Worm (Caenorhabditis elegans) whole organism, L4 larva: ENCODE measurements around the gene ttr-39.

Experiments
- D1046.2 ChIP-seq: fragments of 200-800 bp; sonication (Bioruptor generic); IDR thresholded peaks from 2 replicates; pipeline ENCODE4 v1.3.6; 2022; ENCODE audit warnings: missing genetic modification characterization, missing compliant biosample characterization
- F26F4.8 ChIP-seq: fragments of 200-800 bp; sonication (Bioruptor generic); conservative IDR thresholded peaks from 2 replicates; pipeline ENCODE4 v1.3.6; 2022; ENCODE audit warnings: missing genetic modification characterization, missing compliant biosample characterization
- F44E2.7 ChIP-seq: fragments of 200-800 bp; sonication (Bioruptor generic); IDR thresholded peaks from 2 replicates; pipeline ENCODE4 v2.1.2; 2022; ENCODE audit warnings: missing genetic modification characterization, missing compliant biosample characterization
- T20F7.1 ChIP-seq: fragments of 200-800 bp; sonication (Bioruptor generic); optimal IDR thresholded peaks from 2 replicates; lab custom pipeline; 2018; ENCODE audit warnings: mild to moderate bottlenecking, missing genetic modification characterization, missing compliant biosample characterization
- Y105C5A.15 ChIP-seq: fragments of 200-800 bp; sonication (Bioruptor generic); IDR thresholded peaks from 2 replicates; pipeline ENCODE4 v1.3.6; 2022; ENCODE audit warnings: missing genetic modification characterization, missing compliant biosample characterization
- Y48G9A.11 ChIP-seq: fragments of 200-800 bp; sonication (Bioruptor generic); IDR thresholded peaks from 2 replicates; pipeline ENCODE4 v1.3.6; 2022; ENCODE audit warnings: missing genetic modification reagents, missing genetic modification characterization, missing compliant biosample characterization
- Y75B8A.6 ChIP-seq: fragments of 200-800 bp; sonication (Bioruptor generic); IDR thresholded peaks from 2 replicates; pipeline ENCODE4 v1.3.6; 2022; ENCODE audit warnings: missing genetic modification reagents, missing genetic modification characterization, missing compliant biosample characterization
- ZK546.5 ChIP-seq, 2 experiments: sonication (generic microtip); optimal IDR thresholded peaks; 2 replicates each; lab custom pipeline; 2017; ENCODE audit warnings: missing biosample characterization in 2 of 2, missing genetic modification characterization in 2 of 2
- aha-1 ChIP-seq: fragments of 150-350 bp; peaks from one replicate; lab custom pipeline; 2014; ENCODE audit warnings: missing biosample characterization, missing genetic modification characterization
- aly-2 ChIP-seq: sonication (generic microtip); optimal IDR thresholded peaks from 2 replicates; lab custom pipeline; 2018; ENCODE audit warnings: missing biosample characterization, missing genetic modification characterization
- ama-1 ChIP-seq: fragments of 150-350 bp; optimal IDR thresholded peaks from 2 replicates; lab custom pipeline; 2014; ENCODE audit warnings: inconsistent platforms, mixed read lengths
- arid-1 ChIP-seq: fragments of 200-800 bp; sonication (Bioruptor generic); conservative IDR thresholded peaks from 2 replicates; pipeline ENCODE4 v1.3.6; 2022; ENCODE audit warnings: missing genetic modification reagents, missing genetic modification characterization, missing compliant biosample characterization
- ceh-62 ChIP-seq: sonication (generic microtip); optimal IDR thresholded peaks from 2 replicates; lab custom pipeline; 2017; ENCODE audit warnings: missing biosample characterization, missing genetic modification characterization
- ctbp-1 ChIP-seq: fragments of 200-800 bp; sonication (Bioruptor generic); IDR thresholded peaks from 2 replicates; pipeline ENCODE4 v1.3.6; 2022; ENCODE audit warnings: missing genetic modification reagents, missing genetic modification characterization, missing compliant biosample characterization
- daf-8 ChIP-seq: fragments of 200-800 bp; sonication (Bioruptor generic); IDR thresholded peaks from 2 replicates; pipeline ENCODE4 v1.3.6; 2022; ENCODE audit warnings: missing genetic modification characterization, missing compliant biosample characterization
- dmd-8 ChIP-seq: fragments of 200-800 bp; sonication (Bioruptor generic); IDR thresholded peaks from 2 replicates; pipeline ENCODE4 v1.3.6; 2022; ENCODE audit warnings: missing genetic modification characterization, missing compliant biosample characterization
- dpl-1 ChIP-seq: fragments of 150-350 bp; optimal IDR thresholded peaks from 2 replicates; lab custom pipeline; 2014; ENCODE audit warnings: missing biosample characterization, missing genetic modification reagents, missing genetic modification characterization
- egl-27 ChIP-seq: sonication (generic microtip); optimal IDR thresholded peaks from 3 replicates; lab custom pipeline; 2017; ENCODE audit warnings: missing biosample characterization, missing genetic modification reagents, missing genetic modification characterization
- fos-1 ChIP-seq: fragments of 150-350 bp; optimal IDR thresholded peaks from 2 replicates; lab custom pipeline; 2014; ENCODE audit warnings: missing biosample characterization, missing genetic modification characterization
- gei-8 ChIP-seq: fragments of 200-800 bp; sonication (Bioruptor generic); optimal IDR thresholded peaks from 2 replicates; lab custom pipeline; 2018; ENCODE audit warnings: mild to moderate bottlenecking, missing genetic modification characterization, missing compliant biosample characterization
- hif-1 ChIP-seq, 2 experiments: sonication (generic microtip); optimal IDR thresholded peaks; 2 replicates each; lab custom pipeline; 2016 to 2017; ENCODE audit warnings: missing compliant biosample characterization in 2 of 2, missing genetic modification characterization in 2 of 2, missing genetic modification reagents in 2 of 2, missing genotype in 2 of 2, mild to moderate bottlenecking in 1 of 2
- hlh-11 ChIP-seq: fragments of 200-800 bp; sonication (Bioruptor generic); optimal IDR thresholded peaks from 2 replicates; lab custom pipeline; 2018; ENCODE audit warnings: mild to moderate bottlenecking, missing genetic modification characterization, missing compliant biosample characterization
- lin-29 ChIP-seq: fragments of 200-800 bp; sonication (Bioruptor generic); IDR thresholded peaks from 2 replicates; pipeline ENCODE4 v1.3.6; 2022; ENCODE audit warnings: missing genetic modification reagents, missing genetic modification characterization, missing compliant biosample characterization
- lin-38 ChIP-seq: fragments of 200-800 bp; sonication (Bioruptor generic); IDR thresholded peaks from 2 replicates; pipeline ENCODE4 v1.3.6; 2022; ENCODE audit warnings: missing genetic modification reagents, missing genetic modification characterization, missing compliant biosample characterization
- lin-39 ChIP-seq: fragments of 150-350 bp; optimal IDR thresholded peaks from 2 replicates; lab custom pipeline; 2014; ENCODE audit warnings: missing biosample characterization, missing genetic modification reagents, missing genetic modification characterization
- madf-5 ChIP-seq, 2 experiments: fragments of 200-800 bp; sonication (Bioruptor generic); IDR thresholded peaks; 2 replicates each; pipeline ENCODE4 v1.3.6; 2022; ENCODE audit warnings: missing compliant biosample characterization in 2 of 2, missing genetic modification characterization in 2 of 2
- nhr-10 ChIP-seq: fragments of 150-350 bp; optimal IDR thresholded peaks from 2 replicates; lab custom pipeline; 2014; ENCODE audit warnings: missing biosample characterization, missing genetic modification characterization
- nhr-102 ChIP-seq: sonication (generic microtip); optimal IDR thresholded peaks from 2 replicates; lab custom pipeline; 2016; ENCODE audit warnings: mild to moderate bottlenecking, missing genetic modification characterization, moderate library complexity, missing compliant biosample characterization
- nhr-11 ChIP-seq: fragments of 150-350 bp; optimal IDR thresholded peaks from 2 replicates; lab custom pipeline; 2014; ENCODE audit warnings: missing biosample characterization, missing genetic modification characterization
- nhr-237 ChIP-seq: sonication (generic microtip); optimal IDR thresholded peaks from 2 replicates; lab custom pipeline; 2017; ENCODE audit warnings: missing biosample characterization, missing genetic modification characterization
- nhr-25 ChIP-seq: sonication (generic microtip); optimal IDR thresholded peaks from 2 replicates; lab custom pipeline; 2017; ENCODE audit warnings: missing genetic modification characterization, mild to moderate bottlenecking, missing compliant biosample characterization, antibody characterized with exemption, moderate library complexity, borderline replicate concordance; ENCODE audit not compliant: insufficient read depth
- nhr-28 ChIP-seq: fragments of 150-350 bp; optimal IDR thresholded peaks from 2 replicates; lab custom pipeline; 2014; ENCODE audit warnings: missing biosample characterization, missing genetic modification characterization
- nhr-42 ChIP-seq: fragments of 200-800 bp; sonication (Bioruptor generic); IDR thresholded peaks from 2 replicates; pipeline ENCODE4 v1.3.6; 2022; ENCODE audit warnings: missing genetic modification characterization, missing compliant biosample characterization
- nhr-6 ChIP-seq: fragments of 150-350 bp; optimal IDR thresholded peaks from 2 replicates; lab custom pipeline; 2014; ENCODE audit warnings: missing biosample characterization, missing genetic modification characterization
- php-3 ChIP-seq: fragments of 200-800 bp; sonication (Bioruptor generic); IDR thresholded peaks from 2 replicates; pipeline ENCODE4 v1.3.6; 2022; ENCODE audit warnings: missing genetic modification reagents, missing genetic modification characterization, missing compliant biosample characterization
- rbr-2 ChIP-seq: sonication (generic microtip); optimal IDR thresholded peaks from 2 replicates; lab custom pipeline; 2016; ENCODE audit warnings: missing genotype, missing genetic modification characterization, missing compliant biosample characterization
- saeg-2 ChIP-seq: fragments of 200-800 bp; sonication (Bioruptor generic); IDR thresholded peaks from 2 replicates; pipeline ENCODE4 v1.3.6; 2022; ENCODE audit warnings: missing genetic modification reagents, missing genetic modification characterization, missing compliant biosample characterization
- snpc-4 ChIP-seq: fragments of 150-350 bp; optimal IDR thresholded peaks from 2 replicates; lab custom pipeline; 2014; ENCODE audit warnings: missing biosample characterization, missing genetic modification characterization
- spr-1 ChIP-seq: sonication (generic microtip); optimal IDR thresholded peaks from 2 replicates; lab custom pipeline; 2016; ENCODE audit warnings: mild to moderate bottlenecking, missing genetic modification characterization, missing compliant biosample characterization
- unc-130 ChIP-seq: sonication (generic microtip); optimal IDR thresholded peaks from 2 replicates; lab custom pipeline; 2016; ENCODE audit warnings: missing genetic modification reagents, missing genetic modification characterization, missing compliant biosample characterization
- unc-62 ChIP-seq, 3 experiments: fragments of 150-350 bp in 1 of 3; sonication (generic microtip); optimal IDR thresholded peaks in 2 of 3; peaks in 1 of 3; 1 replicate in 1 of 3; 2 replicates in 2 of 3; lab custom pipeline; 2014 to 2017; ENCODE audit warnings: missing biosample characterization in 3 of 3, missing genetic modification characterization in 3 of 3, missing genetic modification reagents in 3 of 3, missing genotype in 1 of 3
- zag-1 ChIP-seq: fragments of 150-350 bp; optimal IDR thresholded peaks from 2 replicates; lab custom pipeline; 2014; ENCODE audit warnings: missing biosample characterization, missing genetic modification characterization
- zip-2 ChIP-seq: fragments of 150-350 bp; optimal IDR thresholded peaks from 2 replicates; lab custom pipeline; 2014; ENCODE audit warnings: missing biosample characterization, missing genetic modification characterization

The ttr-39 gene

ce11 chrIV:10128906-10129386 lies 39.3 kb upstream of the ttr-39 start, which contains the start of the genes gtbp-1 and K08F4.3 (continued):
- TF ChIP-seq madf-5 (GFP tag; IDR thresholded peaks at IDR 0.05; lab: Robert Waterston, UW) (no peak), ZK546.5 (tag; optimal IDR thresholded peaks at IDR 0.05; lab: Kevin White, UChicago) (peak in 1 of 2 experiments; percentile 85)

- no peak for TF ChIP-seq nhr-237 (tag; lab: Kevin White, UChicago)
- no peak for TF ChIP-seq Y105C5A.15
- no peak for TF ChIP-seq T20F7.1 (GFP tag; lab: Kevin White, UChicago)
- TF ChIP-seq fos-1 (tag; lab: Kevin White, UChicago), result no peak
- TF ChIP-seq dmd-8 (GFP tag; lab: Robert Waterston, UW), result no peak
- peak; percentile 60 for TF ChIP-seq aha-1 (tag; lab: Kevin White, UChicago)
- TF ChIP-seq aly-2 (tag; lab: Kevin White, UChicago), result no peak
Observed at ce11 chrIV:10128446-10128845, 38.8 kb upstream of the ttr-39 start.

- TF ChIP-seq saeg-2 (GFP tag; lab: Robert Waterston, UW), result no peak
- TF ChIP-seq gei-8 (GFP tag; lab: Kevin White, UChicago), result no peak
- TF ChIP-seq nhr-11, result no peak
- TF ChIP-seq nhr-10 (tag; lab: Kevin White, UChicago), result no peak
- TF ChIP-seq ama-1, result peak; percentile 60
- no peak for TF ChIP-seq F44E2.7
- no peak for TF ChIP-seq lin-39 (tag; lab: Kevin White, UChicago)
- TF ChIP-seq aha-1 (tag; lab: Kevin White, UChicago), result peak; percentile 43
- no peak for TF ChIP-seq unc-62 (GFP tag; optimal IDR thresholded peaks at IDR 0.05 in 1 of 2; lab: Kevin White, UChicago)
- no peak for TF ChIP-seq unc-62 (tag; optimal IDR thresholded peaks at IDR 0.05; lab: Kevin White, UChicago)
- TF ChIP-seq hif-1 (tag; optimal IDR thresholded peaks at IDR 0.05; lab: Kevin White, UChicago), result no peak
- no peak for TF ChIP-seq Y75B8A.6 (GFP tag; lab: Robert Waterston, UW)
- TF ChIP-seq egl-27 (tag; lab: Kevin White, UChicago), result no peak
Observed at ce11 chrIV:10126544-10126943, 36.9 kb upstream of the ttr-39 start, which contains the start of gene ctf-18. TSS of gene ctf-18 (minus strand) at chrIV:10126644.

ce11 chrIV:10122205-10122604 lies 32.5 kb upstream of the ttr-39 start, which contains the start of gene irld-21:
TSS of gene irld-21 (minus strand) at chrIV:10122305.
- TF ChIP-seq lin-38 (GFP tag; lab: Robert Waterston, UW) (no peak), nhr-102 (tag; lab: Kevin White, UChicago) (no peak)
- TF ChIP-seq, all 104 proteins: peak for 0

- TF ChIP-seq Y75B8A.6 (GFP tag; lab: Robert Waterston, UW), result no peak
- no peak for TF ChIP-seq rbr-2
- no peak for TF ChIP-seq snpc-4
- no peak for TF ChIP-seq D1046.2 (GFP tag; lab: Robert Waterston, UW)
- TF ChIP-seq lin-29 (GFP tag; lab: Robert Waterston, UW), result no peak
- TF ChIP-seq unc-130, result no peak
- TF ChIP-seq T20F7.1 (GFP tag; lab: Kevin White, UChicago), result no peak
- TF ChIP-seq daf-8 (GFP tag; lab: Robert Waterston, UW), result no peak
- TF ChIP-seq nhr-6 (tag; lab: Kevin White, UChicago), result no peak
- TF ChIP-seq Y48G9A.11 (GFP tag; lab: Robert Waterston, UW), result 0 out of 2 replicates have a peak, but pooled peaks have one; percentile 23
- TF ChIP-seq F26F4.8 (GFP tag; lab: Robert Waterston, UW), result no peak
- peak; percentile 29 for TF ChIP-seq aha-1 (tag; lab: Kevin White, UChicago)
- no peak for TF ChIP-seq saeg-2 (GFP tag; lab: Robert Waterston, UW)
- TF ChIP-seq madf-5 (GFP tag; IDR thresholded peaks at IDR 0.05; lab: Robert Waterston, UW), result no peak
- TF ChIP-seq, all 104 proteins: peak for 2
Observed at ce11 chrIV:10116765-10117164, 27.1 kb upstream of the ttr-39 start.

ce11 chrIV:10115142-10115541 lies 25.5 kb upstream of the ttr-39 start, which contains the start of gene C04G2.10:
TSS of gene C04G2.10 (plus strand) at chrIV:10115442.
- TF ChIP-seq fos-1 (tag; lab: Kevin White, UChicago) (no peak), zag-1 (tag; lab: Kevin White, UChicago) (no peak), hlh-11 (tag; lab: Kevin White, UChicago) (no peak), nhr-25 (no peak), php-3 (no peak), nhr-28 (tag; lab: Kevin White, UChicago) (no peak), dpl-1 (no peak), spr-1 (no peak), ctbp-1 (GFP tag; lab: Robert Waterston, UW) (no peak), zip-2 (tag; lab: Kevin White, UChicago) (no peak), nhr-42 (GFP tag; lab: Robert Waterston, UW) (no peak), arid-1 (GFP tag; lab: Robert Waterston, UW) (no peak), ceh-62 (no peak)
